Worm (Caenorhabditis elegans) whole organism, late embryonic: Measurements from ENCODE around the gene C26B9.7.

ENCODE experiments used
- C38D4.7 ChIP-seq: fragments of 200-800 bp; sonication (Bioruptor generic); optimal IDR thresholded peaks from 2 replicates; lab custom pipeline; 2018; ENCODE audit warnings: mild to moderate bottlenecking, missing genetic modification characterization, moderate library complexity, missing compliant biosample characterization
- K09A11.1 ChIP-seq: sonication (generic microtip); optimal IDR thresholded peaks from 2 replicates; lab custom pipeline; 2017; ENCODE audit warnings: antibody characterized with exemption, mild to moderate bottlenecking, missing genetic modification characterization, missing compliant biosample characterization; ENCODE audit not compliant: insufficient read depth
- T23F11.4 ChIP-seq: fragments of 200-800 bp; sonication (Bioruptor generic); optimal IDR thresholded peaks from 2 replicates; lab custom pipeline; 2018; ENCODE audit warnings: mild to moderate bottlenecking, missing genetic modification characterization, missing compliant biosample characterization
- Y22D7AL.16 ChIP-seq: sonication (generic microtip); optimal IDR thresholded peaks from 2 replicates; lab custom pipeline; 2016; ENCODE audit warnings: missing genetic modification characterization, missing compliant biosample characterization
- ahr-1 ChIP-seq: sonication (generic microtip); optimal IDR thresholded peaks from 2 replicates; lab custom pipeline; 2016; ENCODE audit warnings: missing genetic modification characterization, missing compliant biosample characterization
- ama-1 ChIP-seq: fragments of 150-350 bp; optimal IDR thresholded peaks from 2 replicates; lab custom pipeline; 2014
- ceh-18 ChIP-seq: sonication (generic microtip); optimal IDR thresholded peaks from 2 replicates; lab custom pipeline; 2016; ENCODE audit warnings: missing genetic modification characterization, missing compliant biosample characterization
- ceh-22 ChIP-seq: sonication (generic microtip); optimal IDR thresholded peaks from 2 replicates; lab custom pipeline; 2017; ENCODE audit warnings: missing biosample characterization, missing genetic modification characterization
- ceh-24 ChIP-seq: sonication (generic microtip); optimal IDR thresholded peaks from 2 replicates; lab custom pipeline; 2016; ENCODE audit warnings: mild to moderate bottlenecking, missing genetic modification characterization, missing compliant biosample characterization
- ceh-30 ChIP-seq: fragments of 150-350 bp; optimal IDR thresholded peaks from 2 replicates; lab custom pipeline; 2014; ENCODE audit warnings: missing biosample characterization, missing genetic modification characterization
- ceh-34 ChIP-seq: sonication (generic microtip); optimal IDR thresholded peaks from 2 replicates; lab custom pipeline; 2016; ENCODE audit warnings: mild to moderate bottlenecking, missing genetic modification characterization, missing compliant biosample characterization
- ceh-45 ChIP-seq: fragments of 200-800 bp; sonication (Bioruptor generic); IDR thresholded peaks from 2 replicates; pipeline ENCODE4 v1.3.6; 2022; ENCODE audit warnings: missing genetic modification reagents, missing genetic modification characterization, missing compliant biosample characterization
- ceh-48 ChIP-seq: sonication (generic microtip); optimal IDR thresholded peaks from 2 replicates; lab custom pipeline; 2016; ENCODE audit warnings: missing genetic modification characterization, inconsistent platforms, missing compliant biosample characterization
- ceh-6 ChIP-seq: fragments of 200-800 bp; sonication (Bioruptor generic); optimal IDR thresholded peaks from 2 replicates; lab custom pipeline; 2018; ENCODE audit warnings: mild to moderate bottlenecking, missing genetic modification characterization, missing compliant biosample characterization
- dmd-4 ChIP-seq: sonication (generic microtip); optimal IDR thresholded peaks from 2 replicates; lab custom pipeline; 2016; ENCODE audit warnings: borderline replicate concordance, missing genetic modification characterization, missing compliant biosample characterization
- dve-1 ChIP-seq: sonication (generic microtip); optimal IDR thresholded peaks from 2 replicates; lab custom pipeline; 2017; ENCODE audit warnings: antibody characterized with exemption, mild to moderate bottlenecking, missing genetic modification characterization, missing compliant biosample characterization
- elt-2 ChIP-seq: sonication (generic microtip); optimal IDR thresholded peaks from 2 replicates; lab custom pipeline; 2016; ENCODE audit warnings: missing genetic modification reagents, missing genetic modification characterization, missing compliant biosample characterization
- elt-4 ChIP-seq: sonication (generic microtip); optimal IDR thresholded peaks from 2 replicates; lab custom pipeline; 2016; ENCODE audit warnings: missing genetic modification characterization, missing compliant biosample characterization
- fkh-10 ChIP-seq: fragments of 150-350 bp; optimal IDR thresholded peaks from 2 replicates; lab custom pipeline; 2014; ENCODE audit warnings: missing biosample characterization, missing genetic modification reagents, missing genetic modification characterization
- hlh-30 ChIP-seq: sonication (generic microtip); optimal IDR thresholded peaks from 2 replicates; lab custom pipeline; 2017; ENCODE audit warnings: antibody characterized with exemption, missing genetic modification characterization, missing compliant biosample characterization; ENCODE audit not compliant: insufficient read depth
- hlh-8 ChIP-seq: sonication (generic microtip); optimal IDR thresholded peaks from 2 replicates; lab custom pipeline; 2016; ENCODE audit warnings: missing genotype, missing genetic modification characterization, missing compliant biosample characterization
- lim-6 ChIP-seq: sonication (generic microtip); optimal IDR thresholded peaks from 2 replicates; lab custom pipeline; 2016; ENCODE audit warnings: missing genetic modification characterization, missing compliant biosample characterization
- lin-11 ChIP-seq: fragments of 200-800 bp; sonication (Bioruptor generic); optimal IDR thresholded peaks from 2 replicates; lab custom pipeline; 2018; ENCODE audit warnings: mild to moderate bottlenecking, missing genetic modification characterization, missing compliant biosample characterization
- madf-2 ChIP-seq: sonication (generic microtip); optimal IDR thresholded peaks from 2 replicates; lab custom pipeline; 2017; ENCODE audit warnings: missing genetic modification characterization, missing compliant biosample characterization
- nfya-1 ChIP-seq: sonication (generic microtip); optimal IDR thresholded peaks from 2 replicates; lab custom pipeline; 2017; ENCODE audit warnings: missing genetic modification characterization, mild to moderate bottlenecking, missing compliant biosample characterization, antibody characterized with exemption, moderate library complexity
- nhr-11 ChIP-seq: fragments of 150-350 bp; optimal IDR thresholded peaks from 2 replicates; lab custom pipeline; 2014; ENCODE audit warnings: missing biosample characterization, missing genetic modification characterization
- nhr-232 ChIP-seq: sonication (generic microtip); optimal IDR thresholded peaks from 2 replicates; lab custom pipeline; 2016; ENCODE audit warnings: missing genetic modification characterization, missing compliant biosample characterization
- npax-4 ChIP-seq: sonication (generic microtip); optimal IDR thresholded peaks from 2 replicates; lab custom pipeline; 2016; ENCODE audit warnings: missing genetic modification characterization, missing compliant biosample characterization
- odd-2 ChIP-seq: sonication (generic microtip); optimal IDR thresholded peaks from 2 replicates; lab custom pipeline; 2017; ENCODE audit warnings: antibody characterized with exemption, mild to moderate bottlenecking, missing genetic modification characterization, missing compliant biosample characterization
- pha-2 ChIP-seq: sonication (generic microtip); optimal IDR thresholded peaks from 2 replicates; lab custom pipeline; 2017; ENCODE audit warnings: mild to moderate bottlenecking, missing genetic modification characterization, missing compliant biosample characterization
- pha-4 ChIP-seq: fragments of 150-350 bp; optimal IDR thresholded peaks from 2 replicates; lab custom pipeline; 2018; ENCODE audit warnings: missing biosample characterization, missing genetic modification reagents, missing genetic modification characterization
- pqm-1 ChIP-seq: sonication (generic microtip); optimal IDR thresholded peaks from 2 replicates; lab custom pipeline; 2016; ENCODE audit warnings: missing genetic modification characterization, missing compliant biosample characterization
- pros-1 ChIP-seq: fragments of 150-350 bp; optimal IDR thresholded peaks from 2 replicates; lab custom pipeline; 2014; ENCODE audit warnings: missing biosample characterization, missing genetic modification reagents, missing genetic modification characterization
- ref-2 ChIP-seq: sonication (generic microtip); optimal IDR thresholded peaks from 2 replicates; lab custom pipeline; 2016; ENCODE audit warnings: missing genetic modification characterization, missing compliant biosample characterization
- sdc-2 ChIP-seq: sonication (generic microtip); optimal IDR thresholded peaks from 2 replicates; lab custom pipeline; 2016; ENCODE audit warnings: missing genotype, missing genetic modification characterization, missing compliant biosample characterization
- sox-2 ChIP-seq: fragments of 200-800 bp; sonication (Bioruptor generic); IDR thresholded peaks from 2 replicates; pipeline ENCODE4 v1.3.6; 2022; ENCODE audit warnings: missing genetic modification reagents, missing genetic modification characterization, missing compliant biosample characterization
- syd-9 ChIP-seq: sonication (generic microtip); optimal IDR thresholded peaks from 2 replicates; lab custom pipeline; 2016; ENCODE audit warnings: mild to moderate bottlenecking, missing genetic modification characterization, moderate library complexity, missing compliant biosample characterization
- tbx-2 ChIP-seq: sonication (generic microtip); optimal IDR thresholded peaks from 2 replicates; lab custom pipeline; 2016; ENCODE audit warnings: missing genetic modification characterization, missing compliant biosample characterization
- tbx-7 ChIP-seq: sonication (generic microtip); optimal IDR thresholded peaks from 2 replicates; lab custom pipeline; 2016; ENCODE audit warnings: missing genotype, missing genetic modification characterization, missing compliant biosample characterization
- unc-42 ChIP-seq: sonication (generic microtip); optimal IDR thresholded peaks from 2 replicates; lab custom pipeline; 2016; ENCODE audit warnings: missing genotype, missing genetic modification characterization, missing compliant biosample characterization
- unc-55 ChIP-seq: sonication (generic microtip); optimal IDR thresholded peaks from 2 replicates; lab custom pipeline; 2017; ENCODE audit warnings: missing biosample characterization, missing genetic modification reagents, missing genetic modification characterization
- unc-86 ChIP-seq: sonication (generic microtip); optimal IDR thresholded peaks from 2 replicates; lab custom pipeline; 2016; ENCODE audit warnings: missing genetic modification characterization, missing compliant biosample characterization

Gene C26B9.7

ce11 chrX:5355253-5355652, 13.1 kb downstream of the C26B9.7 start:
- TF ChIP-seq unc-86 (tag; lab: Kevin White, UChicago) (no peak), pqm-1 (tag; lab: Kevin White, UChicago) (no peak), dmd-4 (tag; lab: Kevin White, UChicago) (no peak), hlh-8 (no peak), pros-1 (tag; lab: Kevin White, UChicago) (no peak), sox-2 (no peak)
- TF ChIP-seq, all 69 proteins: peak for 0

ce11 chrX:5360682-5361081, 18.6 kb downstream of the C26B9.7 start:
- no peak for TF ChIP-seq npax-4
- TF ChIP-seq pha-4 (tag; lab: Kevin White, UChicago): no peak
- no peak for TF ChIP-seq ceh-24
- TF ChIP-seq pros-1 (tag; lab: Kevin White, UChicago): no peak
- no peak for TF ChIP-seq ceh-30 (tag; lab: Kevin White, UChicago)
- TF ChIP-seq elt-4 (tag; lab: Kevin White, UChicago): no peak
- TF ChIP-seq tbx-7 (tag; lab: Kevin White, UChicago): no peak
- TF ChIP-seq ceh-45 (GFP tag; lab: Robert Waterston, UW): no peak
- TF ChIP-seq lim-6 (tag; lab: Kevin White, UChicago): no peak
- TF ChIP-seq nfya-1 (tag; lab: Kevin White, UChicago): no peak
- TF ChIP-seq C38D4.7 (GFP tag; lab: Kevin White, UChicago): no peak
- TF ChIP-seq nhr-232: no peak
- peak; percentile 38 for TF ChIP-seq ref-2 (tag; lab: Kevin White, UChicago)
- no peak for TF ChIP-seq K09A11.1
- TF ChIP-seq ceh-6 (GFP tag; lab: Kevin White, UChicago): no peak
- TF ChIP-seq tbx-2 (tag; lab: Kevin White, UChicago): peak; percentile 61
- no peak for TF ChIP-seq Y22D7AL.16
- no peak for TF ChIP-seq syd-9 (tag; lab: Kevin White, UChicago)
- no peak for TF ChIP-seq ama-1
- no peak for TF ChIP-seq sox-2
- TF ChIP-seq dve-1 (tag; lab: Kevin White, UChicago): no peak
- no peak for TF ChIP-seq nhr-11 (tag; lab: Kevin White, UChicago)
- no peak for TF ChIP-seq unc-42 (tag; lab: Kevin White, UChicago)
- no peak for TF ChIP-seq fkh-10 (GFP tag; lab: Kevin White, UChicago)
- TF ChIP-seq odd-2 (tag; lab: Kevin White, UChicago): no peak
- peak; percentile 56 for TF ChIP-seq sdc-2 (tag; lab: Kevin White, UChicago)
- peak; percentile 21 for TF ChIP-seq pha-2

ce11 chrX:5364222-5364621, 22.1 kb downstream of the C26B9.7 start, which contains the start of gene chtl-1:
TSS of gene chtl-1 (minus strand) at chrX:5364322.
- TF ChIP-seq unc-55 (GFP tag; lab: Kevin White, UChicago) (no peak), ceh-48 (tag; lab: Kevin White, UChicago) (no peak), ceh-22 (no peak), ceh-34 (tag; lab: Kevin White, UChicago) (no peak), T23F11.4 (GFP tag; lab: Kevin White, UChicago) (no peak), npax-4 (no peak)

- TF ChIP-seq ceh-30 (tag; lab: Kevin White, UChicago) (no peak), hlh-30 (tag; lab: Kevin White, UChicago) (no peak), madf-2 (tag; lab: Kevin White, UChicago) (no peak), ahr-1 (no peak), ceh-18 (tag; lab: Kevin White, UChicago) (no peak), lin-11 (tag; lab: Kevin White, UChicago) (no peak), ceh-22 (no peak), elt-2 (tag; lab: Kevin White, UChicago) (peak; percentile 5)
- TF ChIP-seq, all 69 proteins: peak for 1
Measured at ce11 chrX:5365437-5365836, 23.3 kb downstream of the C26B9.7 start, which contains the start of gene F35C8.5. TSS of gene F35C8.5 (plus strand) at chrX:5365813.
